Worm (Caenorhabditis elegans) whole organism, L4/young adult: Measurements from ENCODE around the gene F54B11.8.

Experiments used
- W03F9.2 ChIP-seq: fragments of 150-350 bp; optimal IDR thresholded peaks from 2 replicates; lab custom pipeline; 2014; ENCODE audit warnings: missing biosample characterization, missing genetic modification characterization
- dao-5 ChIP-seq: sonication (generic microtip); optimal IDR thresholded peaks from 2 replicates; lab custom pipeline; 2016; ENCODE audit warnings: missing genotype, missing genetic modification characterization, moderate library complexity, missing compliant biosample characterization
- him-1 ChIP-seq: sonication (generic microtip); optimal IDR thresholded peaks from 2 replicates; lab custom pipeline; 2016; ENCODE audit warnings: missing genotype, missing genetic modification reagents, missing genetic modification characterization, missing compliant biosample characterization

The F54B11.8 gene

ce11 chrX:13603826-13604225, at the start of gene F54B11.8:
F54B11.8 (minus strand) TSS chrX:13603926.
- TF ChIP-seq him-1 (tag; lab: Kevin White, UChicago) = no peak
- no peak for TF ChIP-seq dao-5 (tag; lab: Kevin White, UChicago)
- TF ChIP-seq W03F9.2 = no peak

ce11 chrX:13650799-13651198, 47.1 kb upstream of the F54B11.8 start, which contains the start of gene C40C9.4:
C40C9.4 (plus strand) TSS chrX:13651099.
- no peak for TF ChIP-seq dao-5 (tag; lab: Kevin White, UChicago)
- TF ChIP-seq W03F9.2 = no peak
- no peak for TF ChIP-seq him-1 (tag; lab: Kevin White, UChicago)

- TF ChIP-seq dao-5 (tag; lab: Kevin White, UChicago) (no peak), him-1 (tag; lab: Kevin White, UChicago) (no peak), W03F9.2 (no peak)
Measured at ce11 chrX:13647305-13647704, 43.6 kb upstream of the F54B11.8 start, which contains the start of gene C40C9.3. C40C9.3 (plus strand) TSS chrX:13647605.

DNA sequence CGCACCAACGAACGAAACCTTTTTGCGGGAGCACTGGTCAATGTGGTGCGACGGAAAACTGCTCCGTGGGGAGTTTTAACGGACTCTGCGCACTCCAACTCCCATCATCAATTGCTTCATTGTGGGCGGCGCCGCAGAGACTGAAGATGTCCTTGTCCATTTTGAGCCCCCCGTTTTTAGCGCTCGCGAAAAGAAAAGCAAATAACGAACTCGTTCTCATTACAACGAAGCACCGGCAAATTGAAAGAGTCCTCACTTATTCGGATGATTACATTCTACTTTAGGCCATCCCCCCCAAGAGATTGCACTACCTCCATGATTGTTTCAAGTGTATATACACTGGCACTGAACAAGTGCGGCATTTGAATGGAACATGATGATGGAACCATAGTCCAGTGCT, 43.1 kb upstream of the F54B11.8 start, which contains the start of gene acr-9:
TSS of gene acr-9 (minus strand) at position 101 of the 400 bp plus-strand sequence.
- TF ChIP-seq him-1 (tag; lab: Kevin White, UChicago) = no peak
- no peak for TF ChIP-seq W03F9.2
- TF ChIP-seq dao-5 (tag; lab: Kevin White, UChicago) = no peak

DNA sequence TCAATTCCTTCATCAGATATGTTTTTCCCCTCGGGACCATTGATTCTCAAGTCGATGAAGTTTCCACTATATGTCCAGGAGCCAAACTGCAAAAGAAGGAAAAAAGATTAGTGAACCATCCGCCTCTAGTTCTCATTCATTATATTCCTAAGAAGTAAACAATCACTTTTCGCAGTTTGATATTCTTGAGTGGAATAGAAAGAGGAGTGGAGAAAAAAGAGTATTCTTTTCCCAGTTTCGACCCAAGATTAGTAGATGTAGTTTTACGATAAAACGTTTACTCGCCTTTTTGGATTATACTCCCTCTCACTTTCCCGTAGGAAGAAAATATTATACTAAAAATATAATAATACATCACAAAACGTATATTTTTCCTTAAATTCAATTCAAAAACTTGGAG, 41.2 kb upstream of the F54B11.8 start:
- TF ChIP-seq him-1 (tag; lab: Kevin White, UChicago) = no peak
- no peak for TF ChIP-seq W03F9.2
- TF ChIP-seq dao-5 (tag; lab: Kevin White, UChicago) = no peak

ce11 chrX:13639577-13639976, 35.9 kb upstream of the F54B11.8 start, which contains the start of gene twk-20:
twk-20 (plus strand) TSS chrX:13639877.
- no peak for TF ChIP-seq W03F9.2
- no peak for TF ChIP-seq dao-5 (tag; lab: Kevin White, UChicago)
- TF ChIP-seq him-1 (tag; lab: Kevin White, UChicago) = no peak

DNA sequence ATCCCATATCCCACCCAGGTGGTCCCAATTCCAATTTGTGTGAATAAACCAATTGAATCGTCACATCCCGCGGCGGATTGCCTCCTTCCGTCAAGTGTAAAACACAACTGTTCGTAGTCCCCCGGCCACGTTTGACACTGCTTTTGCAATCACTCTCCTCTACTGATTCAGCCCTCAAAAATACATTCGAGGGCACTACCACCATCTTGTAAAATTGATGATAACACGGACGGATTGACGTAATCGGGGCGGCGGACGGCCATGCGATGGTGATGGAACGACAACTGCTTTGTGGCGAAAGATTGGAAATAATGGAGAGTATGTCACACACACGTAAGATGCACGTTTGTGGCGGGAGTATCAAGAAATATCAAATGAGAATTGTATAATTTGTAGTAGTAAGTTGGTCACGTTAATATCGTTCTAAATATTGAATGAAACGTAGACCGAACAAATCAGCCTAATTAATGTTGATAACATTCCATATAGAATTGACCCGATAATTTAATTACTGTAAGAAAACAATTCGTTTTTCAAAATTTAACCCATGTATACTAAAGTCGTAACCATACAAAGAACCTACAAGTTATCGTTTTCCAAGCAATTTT, 34.7 kb upstream of the F54B11.8 start:
- TF ChIP-seq W03F9.2 (no peak), him-1 (tag; lab: Kevin White, UChicago) (no peak), dao-5 (tag; lab: Kevin White, UChicago) (no peak)

DNA sequence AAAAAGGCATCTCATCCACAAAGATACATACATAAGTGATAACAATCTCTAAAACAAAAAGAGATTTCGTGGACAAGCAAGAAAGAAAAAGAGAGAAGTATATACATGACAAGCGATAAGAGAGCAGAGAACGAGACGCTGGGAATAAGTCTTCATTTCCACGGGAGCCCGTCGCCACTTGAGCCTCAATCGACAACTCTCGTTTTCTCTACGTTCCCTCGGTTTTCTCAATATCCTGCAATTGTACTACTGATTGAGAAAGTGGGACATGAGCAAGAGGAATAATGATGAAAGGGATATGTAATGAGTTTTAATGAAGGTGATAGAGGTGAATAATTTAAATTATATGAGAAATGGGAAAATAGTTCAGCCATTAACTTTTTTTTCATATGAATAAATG, 33.8 kb upstream of the F54B11.8 start:
- TF ChIP-seq him-1 (tag; lab: Kevin White, UChicago) (no peak), dao-5 (tag; lab: Kevin White, UChicago) (no peak), W03F9.2 (no peak)

DNA sequence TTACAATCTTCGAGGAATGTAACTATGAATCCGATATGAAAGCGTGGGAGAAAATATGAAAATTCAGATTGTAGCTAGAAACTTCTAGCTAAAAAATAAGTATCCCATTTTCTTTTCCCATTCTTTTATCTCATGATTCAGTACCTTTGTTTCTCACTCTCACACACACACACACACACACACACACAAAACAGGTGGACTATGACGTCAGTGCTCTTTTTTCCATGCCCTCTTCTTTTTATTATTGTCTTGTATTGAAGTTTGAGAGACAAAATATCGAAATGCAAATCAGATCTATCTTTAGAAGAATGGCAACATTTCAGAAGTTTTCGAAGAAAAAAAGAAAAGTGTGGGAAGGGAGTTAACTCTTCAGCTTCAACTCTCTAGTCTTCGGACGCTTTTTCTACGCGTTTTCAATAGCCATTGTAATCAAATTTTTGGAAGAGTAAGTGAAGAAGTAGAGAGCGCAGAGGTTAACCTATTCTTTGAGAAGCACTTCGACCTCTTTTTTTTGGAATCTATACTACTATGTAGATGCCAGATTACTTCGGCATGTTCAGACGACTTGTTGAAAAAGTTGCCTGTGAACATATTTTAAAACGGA, 30.3 kb upstream of the F54B11.8 start:
- TF ChIP-seq dao-5 (tag; lab: Kevin White, UChicago) (no peak), W03F9.2 (no peak), him-1 (tag; lab: Kevin White, UChicago) (no peak)

DNA sequence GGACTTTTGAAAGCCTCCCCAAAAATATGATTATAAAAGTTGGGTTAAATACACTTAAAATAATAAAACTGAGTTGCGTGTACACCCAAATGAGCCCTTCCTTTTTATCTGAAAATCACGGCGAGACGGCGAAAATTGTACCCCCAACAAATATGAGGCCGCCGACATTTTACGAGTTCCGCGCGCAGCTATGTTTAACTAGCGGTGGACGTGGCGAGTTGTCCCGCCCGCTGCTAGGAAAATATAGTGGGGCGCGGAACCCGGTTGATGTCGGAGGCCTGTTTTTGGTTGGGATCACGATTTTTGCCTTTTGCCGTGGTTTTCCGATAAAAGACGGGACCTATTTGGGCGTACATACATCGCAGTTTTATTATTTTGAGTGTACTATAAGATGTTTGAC, 29.3 kb upstream of the F54B11.8 start:
- TF ChIP-seq W03F9.2 (no peak), him-1 (tag; lab: Kevin White, UChicago) (no peak), dao-5 (tag; lab: Kevin White, UChicago) (no peak)

DNA sequence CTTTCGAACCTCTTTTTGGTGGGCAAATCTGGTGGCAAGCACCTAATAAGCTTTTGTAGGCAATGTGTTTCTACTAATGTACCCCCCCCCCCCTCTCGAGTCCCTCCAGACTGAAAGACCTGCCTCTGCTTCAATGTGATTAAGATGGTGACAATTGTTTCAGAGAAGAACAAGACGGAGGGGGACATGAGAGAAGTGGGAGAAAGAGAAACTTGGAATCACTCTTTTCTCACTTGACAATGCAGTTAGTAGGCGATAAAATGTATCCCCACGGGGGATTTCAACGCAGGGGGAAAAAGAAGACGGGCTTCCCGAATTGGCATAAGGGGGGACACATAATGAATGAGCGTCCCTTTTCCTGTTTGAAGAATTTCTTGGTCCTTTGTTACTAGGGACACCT, 28.5 kb upstream of the F54B11.8 start:
- TF ChIP-seq dao-5 (tag; lab: Kevin White, UChicago) (no peak), W03F9.2 (no peak), him-1 (tag; lab: Kevin White, UChicago) (no peak)

DNA sequence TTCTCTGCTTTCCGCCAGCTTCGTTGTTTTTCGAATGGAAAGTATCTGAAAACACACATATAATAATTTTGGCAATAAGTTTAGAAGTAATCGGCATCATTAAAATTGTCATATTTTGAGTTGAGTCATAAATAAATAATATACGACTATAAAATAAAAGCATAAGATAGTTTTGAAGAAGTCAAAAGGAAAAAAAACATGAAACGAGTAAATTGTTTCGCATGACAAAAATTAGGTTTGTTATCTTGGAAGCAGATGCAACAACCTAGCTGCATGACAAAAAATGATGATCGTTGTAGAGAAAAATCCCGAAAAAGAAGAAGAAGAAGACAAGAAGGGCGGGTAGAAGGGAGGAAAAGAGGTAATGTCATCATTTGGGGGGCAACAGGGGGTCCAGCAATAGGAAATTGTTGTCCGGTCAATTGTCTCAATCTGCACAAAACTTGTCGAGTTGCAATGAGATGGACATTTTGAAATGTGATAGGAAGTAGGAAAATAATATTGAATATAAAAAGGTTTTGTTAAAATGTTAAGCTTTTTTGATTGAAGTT, 27.5 kb upstream of the F54B11.8 start, which contains the start of gene nlg-1:
TSS of gene nlg-1 (minus strand) at position 51 of the 551 bp plus-strand sequence.
- TF ChIP-seq dao-5 (tag; lab: Kevin White, UChicago) (no peak), W03F9.2 (no peak), him-1 (tag; lab: Kevin White, UChicago) (no peak)

DNA sequence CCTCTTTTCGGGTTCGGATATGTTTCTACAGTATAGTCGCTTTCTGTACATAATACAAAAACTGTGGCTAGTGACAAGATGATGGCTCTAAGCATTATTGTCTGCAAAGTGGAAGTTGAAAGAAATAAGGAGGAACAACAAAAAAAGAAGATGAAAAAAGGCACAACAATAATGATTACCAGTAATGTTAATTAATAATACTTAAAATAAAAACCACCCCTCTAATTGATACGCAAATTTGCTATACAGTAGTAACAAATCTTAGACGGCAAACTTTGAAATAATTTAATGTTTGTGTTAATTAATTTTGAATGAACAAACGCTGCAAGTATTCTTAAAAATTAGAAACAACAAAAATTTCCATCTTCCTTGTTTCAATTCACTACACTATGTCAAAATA, 17.9 kb upstream of the F54B11.8 start, which contains the start of gene Y12A6A.1:
TSS of gene Y12A6A.1 (minus strand) at position 101 of the 400 bp plus-strand sequence.
- no peak for TF ChIP-seq W03F9.2
- TF ChIP-seq him-1 (tag; lab: Kevin White, UChicago) = no peak
- no peak for TF ChIP-seq dao-5 (tag; lab: Kevin White, UChicago)

DNA sequence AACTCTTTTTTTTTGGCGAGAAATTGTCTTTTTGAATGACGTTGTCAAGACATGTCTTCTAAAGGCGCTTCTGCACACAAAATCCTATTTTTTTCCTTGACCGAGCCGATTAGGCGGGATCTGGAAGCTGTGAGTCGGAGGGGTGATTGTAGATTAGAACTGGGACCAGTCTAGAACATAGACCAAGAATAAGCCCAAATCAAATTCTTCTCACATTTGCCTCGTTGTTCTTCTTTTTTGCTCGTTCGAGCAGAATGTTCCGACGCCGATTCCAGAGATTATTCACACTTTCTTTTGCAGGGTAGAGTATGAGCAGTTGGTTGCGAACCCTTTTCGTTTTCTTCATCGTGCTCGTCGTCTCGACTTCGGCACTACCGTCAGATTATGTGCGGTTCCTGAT, 14.8 kb upstream of the F54B11.8 start, which contains the start of gene nlp-53:
TSS of gene nlp-53 (plus strand) at position 301 of the 400 bp plus-strand sequence.
- TF ChIP-seq him-1 (tag; lab: Kevin White, UChicago) (no peak), W03F9.2 (no peak), dao-5 (tag; lab: Kevin White, UChicago) (no peak)
